Worm (Caenorhabditis elegans) whole organism, L4/young adult: ENCODE data around the gene srh-85.

Source experiments
- W03F9.2 ChIP-seq: fragments of 150-350 bp; optimal IDR thresholded peaks from 2 replicates; lab custom pipeline; 2014; ENCODE audit warnings: missing biosample characterization, missing genetic modification characterization
- dao-5 ChIP-seq: sonication (generic microtip); optimal IDR thresholded peaks from 2 replicates; lab custom pipeline; 2016; ENCODE audit warnings: missing genotype, missing genetic modification characterization, moderate library complexity, missing compliant biosample characterization
- him-1 ChIP-seq: sonication (generic microtip); optimal IDR thresholded peaks from 2 replicates; lab custom pipeline; 2016; ENCODE audit warnings: missing genotype, missing genetic modification reagents, missing genetic modification characterization, missing compliant biosample characterization

The srh-85 gene

ce11 chrV:2945602-2946001 is 41.7 kb downstream of the srh-85 start, which contains the start of gene srh-87:
TSS of gene srh-87 (minus strand) at chrV:2945702.
- TF ChIP-seq him-1 (tag; lab: Kevin White, UChicago) (no peak), W03F9.2 (tag; lab: Kevin White, UChicago) (no peak), dao-5 (tag; lab: Kevin White, UChicago) (no peak)

ce11 chrV:2943859-2944258 is 43.4 kb downstream of the srh-85 start, which contains the start of gene srw-137:
TSS of gene srw-137 (minus strand) at chrV:2943959.
- TF ChIP-seq W03F9.2 (tag; lab: Kevin White, UChicago) (no peak), dao-5 (tag; lab: Kevin White, UChicago) (no peak), him-1 (tag; lab: Kevin White, UChicago) (no peak)

ce11 chrV:2942247-2942646 is 45.1 kb downstream of the srh-85 start:
- no peak for TF ChIP-seq dao-5 (tag; lab: Kevin White, UChicago)
- TF ChIP-seq him-1 (tag; lab: Kevin White, UChicago) = no peak
- no peak for TF ChIP-seq W03F9.2 (tag; lab: Kevin White, UChicago)

ce11 chrV:2941405-2941804 is 45.9 kb downstream of the srh-85 start, which contains the start of gene srw-143:
TSS of gene srw-143 (minus strand) at chrV:2941505.
- TF ChIP-seq dao-5 (tag; lab: Kevin White, UChicago) (no peak), W03F9.2 (tag; lab: Kevin White, UChicago) (no peak), him-1 (tag; lab: Kevin White, UChicago) (no peak)

- TF ChIP-seq him-1 (tag; lab: Kevin White, UChicago) = no peak
- TF ChIP-seq W03F9.2 (tag; lab: Kevin White, UChicago) = no peak
- no peak for TF ChIP-seq dao-5 (tag; lab: Kevin White, UChicago)
Observed at ce11 chrV:2938497-2938896, 48.8 kb downstream of the srh-85 start, which contains the start of gene srw-141. TSS of gene srw-141 (minus strand) at chrV:2938597.
